Worm (Caenorhabditis elegans) whole organism, L1 larva: ENCODE measurements around the gene F28B1.2.
A peak's percentile ranks its signal among the peaks of the same experiment; 100 is the strongest.

Experiments
- F16B12.6 ChIP-seq: fragments of 150-350 bp; optimal IDR thresholded peaks from 2 replicates; lab custom pipeline; 2014; ENCODE audit warnings: missing biosample characterization, missing genetic modification characterization
- Y116A8C.19 ChIP-seq: sonication (generic microtip); optimal IDR thresholded peaks from 2 replicates; lab custom pipeline; 2016; ENCODE audit warnings: missing compliant biosample characterization, missing genetic modification characterization, borderline replicate concordance
- alr-1 ChIP-seq: fragments of 200-800 bp; sonication (Bioruptor generic); optimal IDR thresholded peaks from 2 replicates; lab custom pipeline; 2018; ENCODE audit warnings: borderline replicate concordance, mild to moderate bottlenecking, missing genetic modification characterization, missing compliant biosample characterization
- aly-2 ChIP-seq: fragments of 150-350 bp; optimal IDR thresholded peaks from 2 replicates; lab custom pipeline; 2014; ENCODE audit warnings: missing biosample characterization, missing genetic modification characterization
- blmp-1 ChIP-seq: fragments of 150-350 bp; optimal IDR thresholded peaks from 2 replicates; lab custom pipeline; 2014; ENCODE audit warnings: missing biosample characterization, missing genetic modification characterization
- ceh-63 ChIP-seq: fragments of 200-800 bp; sonication (Bioruptor generic); optimal IDR thresholded peaks from 2 replicates; lab custom pipeline; 2018; ENCODE audit warnings: mild to moderate bottlenecking, missing genetic modification characterization, missing compliant biosample characterization
- ceh-8 ChIP-seq: fragments of 200-800 bp; sonication (Bioruptor generic); optimal IDR thresholded peaks from 2 replicates; lab custom pipeline; 2018; ENCODE audit warnings: mild to moderate bottlenecking, missing genetic modification characterization, moderate library complexity, missing compliant biosample characterization
- ceh-88 ChIP-seq: fragments of 200-800 bp; sonication (Bioruptor generic); IDR thresholded peaks from 2 replicates; pipeline ENCODE4 v1.3.6; 2022; ENCODE audit warnings: missing genetic modification characterization, missing compliant biosample characterization
- ces-1 ChIP-seq: fragments of 150-350 bp; optimal IDR thresholded peaks from 2 replicates; lab custom pipeline; 2014; ENCODE audit warnings: missing biosample characterization, missing genetic modification reagents, missing genetic modification characterization
- efl-1 ChIP-seq, 4 experiments: fragments of 150-350 bp; optimal IDR thresholded peaks in 3 of 4; peaks in 1 of 4; 1 replicate in 1 of 4; 2 replicates in 3 of 4; lab custom pipeline; 2014; ENCODE audit warnings: missing biosample characterization in 2 of 4, missing genetic modification characterization in 2 of 4, missing genetic modification reagents in 2 of 4
- efl-3 ChIP-seq: fragments of 200-800 bp; sonication (Bioruptor generic); optimal IDR thresholded peaks from 2 replicates; lab custom pipeline; 2018; ENCODE audit warnings: mild to moderate bottlenecking, missing genetic modification characterization, missing compliant biosample characterization
- elt-2 ChIP-seq: sonication (generic microtip); optimal IDR thresholded peaks from 2 replicates; lab custom pipeline; 2016; ENCODE audit warnings: missing genetic modification characterization, mild to moderate bottlenecking, inconsistent platforms, missing compliant biosample characterization, missing genetic modification reagents
- elt-3 ChIP-seq, 6 experiments: fragments of 150-350 bp in 1 of 6; sonication (generic microtip); optimal IDR thresholded peaks; 2 replicates each; lab custom pipeline; 2017 to 2018; ENCODE audit warnings: missing biosample characterization in 6 of 6, missing genetic modification characterization in 6 of 6, inconsistent platforms in 1 of 6
- ets-5 ChIP-seq: fragments of 200-800 bp; sonication (Bioruptor generic); IDR thresholded peaks from 2 replicates; pipeline ENCODE4 v1.3.6; 2022; ENCODE audit warnings: missing genetic modification characterization, missing compliant biosample characterization
- fkh-4 ChIP-seq: sonication (generic microtip); optimal IDR thresholded peaks from 2 replicates; lab custom pipeline; 2016; ENCODE audit warnings: missing compliant biosample characterization, missing genetic modification characterization, borderline replicate concordance
- fkh-8 ChIP-seq: sonication (generic microtip); optimal IDR thresholded peaks from 2 replicates; lab custom pipeline; 2016; ENCODE audit warnings: mild to moderate bottlenecking, missing genetic modification characterization, missing compliant biosample characterization
- grh-1 ChIP-seq: fragments of 200-800 bp; sonication (Bioruptor generic); IDR thresholded peaks from 2 replicates; pipeline ENCODE4 v1.3.6; 2022; ENCODE audit warnings: missing genetic modification reagents, missing genetic modification characterization, missing compliant biosample characterization
- hpl-2 ChIP-seq: fragments of 150-350 bp; optimal IDR thresholded peaks from 2 replicates; lab custom pipeline; 2014; ENCODE audit warnings: missing biosample characterization, missing genetic modification reagents, missing genetic modification characterization
- isw-1 ChIP-seq: fragments of 200-800 bp; sonication (Bioruptor generic); IDR thresholded peaks from 2 replicates; pipeline ENCODE4 v1.3.6; 2022; ENCODE audit warnings: missing genetic modification characterization, missing compliant biosample characterization
- jun-1 ChIP-seq: fragments of 150-350 bp; optimal IDR thresholded peaks from 2 replicates; lab custom pipeline; 2014; ENCODE audit warnings: missing biosample characterization, missing genetic modification reagents, missing genetic modification characterization
- lin-13 ChIP-seq: fragments of 150-350 bp; optimal IDR thresholded peaks from 2 replicates; lab custom pipeline; 2014; ENCODE audit warnings: missing biosample characterization, missing genetic modification reagents, missing genetic modification characterization
- lin-15B ChIP-seq: fragments of 150-350 bp; sonication (generic microtip); optimal IDR thresholded peaks from 3 replicates; lab custom pipeline; 2014; ENCODE audit warnings: missing biosample characterization, missing genetic modification characterization
- lir-3 ChIP-seq: sonication (generic microtip); optimal IDR thresholded peaks from 2 replicates; lab custom pipeline; 2016; ENCODE audit warnings: mild to moderate bottlenecking, missing genetic modification characterization, moderate library complexity, missing compliant biosample characterization; ENCODE audit not compliant: poor library complexity
- lsy-2 ChIP-seq, 2 experiments: fragments of 150-350 bp; optimal IDR thresholded peaks; 2 replicates each; lab custom pipeline; 2014; ENCODE audit warnings: missing biosample characterization in 2 of 2, missing genetic modification characterization in 2 of 2
- mab-9 ChIP-seq: fragments of 200-800 bp; sonication (Bioruptor generic); IDR thresholded peaks from 2 replicates; pipeline ENCODE4 v1.3.6; 2022; ENCODE audit warnings: missing genetic modification reagents, missing genetic modification characterization, missing compliant biosample characterization
- mdl-1 ChIP-seq, 2 experiments: fragments of 150-350 bp; optimal IDR thresholded peaks; 2 replicates each; lab custom pipeline; 2014 to 2017; ENCODE audit warnings: missing biosample characterization in 2 of 2, missing genetic modification characterization in 2 of 2, inconsistent platforms in 1 of 2
- mef-2 ChIP-seq: fragments of 150-350 bp; optimal IDR thresholded peaks from 2 replicates; lab custom pipeline; 2014; ENCODE audit warnings: missing biosample characterization, missing genetic modification characterization
- mep-1 ChIP-seq: fragments of 150-350 bp; optimal IDR thresholded peaks from 2 replicates; lab custom pipeline; 2014; ENCODE audit warnings: missing biosample characterization, missing genetic modification characterization
- nhr-12 ChIP-seq: sonication (generic microtip); optimal IDR thresholded peaks from 2 replicates; lab custom pipeline; 2017; ENCODE audit warnings: missing biosample characterization, missing genetic modification characterization
- nhr-20 ChIP-seq: sonication (generic microtip); optimal IDR thresholded peaks from 2 replicates; lab custom pipeline; 2016; ENCODE audit warnings: mild to moderate bottlenecking, missing genetic modification characterization, missing compliant biosample characterization
- nhr-237 ChIP-seq: fragments of 150-350 bp; optimal IDR thresholded peaks from 2 replicates; lab custom pipeline; 2014; ENCODE audit warnings: missing biosample characterization, missing genetic modification characterization
- nhr-71 ChIP-seq: sonication (generic microtip); optimal IDR thresholded peaks from 2 replicates; lab custom pipeline; 2016; ENCODE audit warnings: mild to moderate bottlenecking, missing genetic modification characterization, moderate library complexity, missing compliant biosample characterization
- skn-1 ChIP-seq: fragments of 150-350 bp; optimal IDR thresholded peaks from 2 replicates; lab custom pipeline; 2014; ENCODE audit warnings: missing biosample characterization, missing genetic modification characterization
- snpc-4 ChIP-seq: fragments of 150-350 bp; optimal IDR thresholded peaks from 2 replicates; lab custom pipeline; 2014; ENCODE audit warnings: missing biosample characterization, missing genetic modification characterization
- snu-23 ChIP-seq: sonication (generic microtip); optimal IDR thresholded peaks from 2 replicates; lab custom pipeline; 2016; ENCODE audit warnings: missing genetic modification characterization, missing compliant biosample characterization
- sptf-1 ChIP-seq: fragments of 150-350 bp; optimal IDR thresholded peaks from 2 replicates; lab custom pipeline; 2014; ENCODE audit warnings: missing biosample characterization, missing genetic modification characterization
- tlp-1 ChIP-seq: fragments of 150-350 bp; optimal IDR thresholded peaks from 2 replicates; lab custom pipeline; 2014; ENCODE audit warnings: missing biosample characterization, missing genetic modification characterization
- unc-130 ChIP-seq: fragments of 150-350 bp; optimal IDR thresholded peaks from 2 replicates; lab custom pipeline; 2017; ENCODE audit warnings: missing biosample characterization, missing genetic modification characterization, inconsistent platforms
- unc-30 ChIP-seq: sonication (generic microtip); optimal IDR thresholded peaks from 2 replicates; lab custom pipeline; 2017; ENCODE audit warnings: missing biosample characterization, missing genetic modification characterization
- unc-98 ChIP-seq: fragments of 200-800 bp; sonication (Bioruptor generic); IDR thresholded peaks from 2 replicates; pipeline ENCODE4 v1.3.6; 2022; ENCODE audit warnings: missing genetic modification characterization, missing compliant biosample characterization
- vab-15 ChIP-seq: sonication (generic microtip); optimal IDR thresholded peaks from 2 replicates; lab custom pipeline; 2017; ENCODE audit warnings: missing genotype, mild to moderate bottlenecking, missing genetic modification characterization, missing compliant biosample characterization
- zag-1 ChIP-seq: fragments of 150-350 bp; optimal IDR thresholded peaks from 2 replicates; lab custom pipeline; 2014; ENCODE audit warnings: missing biosample characterization, missing genetic modification characterization
- ztf-11 ChIP-seq, 2 experiments: sonication (generic microtip); optimal IDR thresholded peaks; 2 replicates each; lab custom pipeline; 2016 to 2017; ENCODE audit warnings: missing genetic modification characterization in 2 of 2, missing biosample characterization in 1 of 2, missing compliant biosample characterization in 1 of 2
- ztf-4 ChIP-seq: fragments of 150-350 bp; optimal IDR thresholded peaks from 2 replicates; lab custom pipeline; 2014; ENCODE audit warnings: missing biosample characterization, missing genetic modification characterization

The F28B1.2 gene

ce11 chrV:17008302-17008701 is 36.3 kb upstream of the F28B1.2 start, which contains the start of gene sri-69:
sri-69 (minus strand) TSS chrV:17008402.
- no peak for TF ChIP-seq unc-130 (tag; lab: Kevin White, UChicago)
- TF ChIP-seq hpl-2 (GFP tag; lab: Kevin White, UChicago): no peak
- TF ChIP-seq elt-3 (tag; optimal IDR thresholded peaks at IDR 0.05; lab: Kevin White, UChicago): no peak
- TF ChIP-seq mef-2: no peak
- TF ChIP-seq lir-3: no peak
- no peak for TF ChIP-seq isw-1
- TF ChIP-seq F16B12.6: no peak
- TF ChIP-seq, all 84 proteins: peak for 0

ce11 chrV:17009342-17010064 is 35.1 kb upstream of the F28B1.2 start, which contains the start of the genes clc-12 and clec-240:
clc-12 (minus strand) TSS chrV:17009388.
clec-240 (plus strand) TSS chrV:17010014.
- TF ChIP-seq zag-1: no peak
- TF ChIP-seq elt-2: peak; percentile 69

- no peak for TF ChIP-seq elt-3 (tag; optimal IDR thresholded peaks at IDR 0.05; lab: Kevin White, UChicago)
- no peak for TF ChIP-seq ceh-88 (GFP tag; lab: Robert Waterston, UW)
- no peak for TF ChIP-seq unc-30 (tag; lab: Kevin White, UChicago)
- TF ChIP-seq sptf-1 (tag; lab: Kevin White, UChicago): no peak
- no peak for TF ChIP-seq lsy-2 (tag; optimal IDR thresholded peaks at IDR 0.05; lab: Kevin White, UChicago)
- TF ChIP-seq vab-15: no peak
- no peak for TF ChIP-seq efl-3 (GFP tag; lab: Kevin White, UChicago)
- TF ChIP-seq Y116A8C.19 (tag; lab: Kevin White, UChicago): no peak
- no peak for TF ChIP-seq unc-98 (GFP tag; lab: Robert Waterston, UW)
- no peak for TF ChIP-seq aly-2 (tag; lab: Kevin White, UChicago)
- no peak for TF ChIP-seq tlp-1 (tag; lab: Kevin White, UChicago)
- no peak for TF ChIP-seq lin-13 (GFP tag; lab: Kevin White, UChicago)
- no peak for TF ChIP-seq lin-15B (tag; lab: Kevin White, UChicago)
- TF ChIP-seq snu-23: no peak
- TF ChIP-seq nhr-12 (tag; lab: Kevin White, UChicago): no peak
- TF ChIP-seq mab-9 (GFP tag; lab: Robert Waterston, UW): no peak
Measured at ce11 chrV:17013232-17013631, 31.4 kb upstream of the F28B1.2 start, which contains the start of gene clec-241. clec-241 (minus strand) TSS chrV:17013332.

ce11 chrV:17014050-17014449 is 30.6 kb upstream of the F28B1.2 start, which contains the start of gene clc-13:
clc-13 (plus strand) TSS chrV:17014408.
- no peak for TF ChIP-seq blmp-1
- no peak for TF ChIP-seq ces-1 (GFP tag; lab: Kevin White, UChicago)
- TF ChIP-seq ceh-63: no peak
- TF ChIP-seq ztf-11 (tag; optimal IDR thresholded peaks at IDR 0.05; lab: Kevin White, UChicago): no peak
- no peak for TF ChIP-seq lin-15B (tag; lab: Kevin White, UChicago)
- TF ChIP-seq nhr-20 (tag; lab: Kevin White, UChicago): peak; percentile 75
- no peak for TF ChIP-seq ets-5 (GFP tag; lab: Robert Waterston, UW)
- no peak for TF ChIP-seq efl-1 (optimal IDR thresholded peaks at IDR 0.05; lab: Kevin White, UChicago)
- TF ChIP-seq efl-1 (GFP tag; optimal IDR thresholded peaks at IDR 0.05 in 1 of 2; lab: Kevin White, UChicago): peak in 1 of 2 experiments; percentile 42
- no peak for TF ChIP-seq mep-1 (tag; lab: Kevin White, UChicago)
- no peak for TF ChIP-seq ceh-8
- TF ChIP-seq alr-1 (tag; lab: Kevin White, UChicago): no peak
- TF ChIP-seq snpc-4: no peak
- no peak for TF ChIP-seq nhr-12 (tag; lab: Kevin White, UChicago)
- TF ChIP-seq mdl-1 (tag; optimal IDR thresholded peaks at IDR 0.05; lab: Kevin White, UChicago): no peak
- no peak for TF ChIP-seq skn-1 (tag; lab: Kevin White, UChicago)
- no peak for TF ChIP-seq isw-1
- no peak for TF ChIP-seq unc-130 (tag; lab: Kevin White, UChicago)
- TF ChIP-seq ceh-88 (GFP tag; lab: Robert Waterston, UW): no peak
- no peak for TF ChIP-seq mab-9 (GFP tag; lab: Robert Waterston, UW)
- TF ChIP-seq vab-15: no peak
- TF ChIP-seq fkh-4: no peak
- no peak for TF ChIP-seq unc-30 (tag; lab: Kevin White, UChicago)
- no peak for TF ChIP-seq nhr-71 (tag; lab: Kevin White, UChicago)
- no peak for TF ChIP-seq nhr-237
- TF ChIP-seq jun-1 (tag; lab: Kevin White, UChicago): peak; percentile 57
- no peak for TF ChIP-seq hpl-2 (GFP tag; lab: Kevin White, UChicago)
- TF ChIP-seq fkh-8 (tag; lab: Kevin White, UChicago): no peak
- no peak for TF ChIP-seq snu-23
- peak; percentile 98 for TF ChIP-seq elt-2
- TF ChIP-seq grh-1: no peak
- TF ChIP-seq ztf-4: no peak
- no peak for TF ChIP-seq Y116A8C.19 (tag; lab: Kevin White, UChicago)
- no peak for TF ChIP-seq mef-2
